Fruit fly (Drosophila melanogaster) whole organism, prepupa: Measurements from ENCODE around the gene CG16953.

Experiments
- CG31627 ChIP-seq: fragments of 200-800 bp; sonication (Bioruptor generic); optimal IDR thresholded peaks from 3 replicates; lab custom pipeline; 2016; ENCODE audit warnings: missing biosample characterization, missing genetic modification characterization
- CG6854 ChIP-seq: fragments of 200-800 bp; sonication (Bioruptor generic); optimal IDR thresholded peaks from 2 replicates; lab custom pipeline; 2017; ENCODE audit warnings: missing biosample characterization, mild to moderate bottlenecking, missing genetic modification characterization
- OdsH ChIP-seq: fragments of 200-800 bp; sonication (Bioruptor generic); optimal IDR thresholded peaks from 3 replicates; lab custom pipeline; 2016; ENCODE audit warnings: missing biosample characterization, missing genetic modification characterization
- spab ChIP-seq: fragments of 200-800 bp; sonication (Bioruptor generic); optimal IDR thresholded peaks from 2 replicates; lab custom pipeline; 2017; ENCODE audit warnings: missing biosample characterization, mild to moderate bottlenecking, missing genetic modification characterization, missing genetic modification reagents

DNA sequence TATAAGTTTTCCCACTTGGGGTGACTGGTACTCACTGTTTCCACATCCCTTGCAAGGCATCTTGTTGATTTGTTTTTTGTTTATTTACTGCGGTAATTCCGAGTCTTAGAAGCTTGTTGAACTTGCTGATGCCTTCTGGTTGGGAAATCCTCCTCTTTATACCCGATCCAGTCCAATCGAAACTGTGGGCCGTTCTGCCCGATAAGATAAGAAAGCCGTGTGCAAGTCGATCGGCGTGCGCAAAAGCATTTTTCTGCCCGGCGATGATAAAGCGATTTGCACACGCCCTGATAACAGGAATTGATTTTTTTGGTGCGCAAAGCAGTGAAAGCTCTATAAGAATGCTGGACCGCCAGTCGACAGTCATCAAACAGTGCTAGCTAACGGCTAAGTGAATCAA lies 51.1 kb downstream of the CG16953 start, which contains the start of the genes MtnE and MtnD:
- TF ChIP-seq spab (GFP tag; lab: Kevin White, UChicago) (no peak), CG31627 (no peak), CG6854 (GFP tag; lab: Kevin White, UChicago) (no peak), OdsH (GFP tag; lab: Kevin White, UChicago) (no peak)
